Worm (Caenorhabditis elegans) whole organism, L1 larva: ENCODE data around the gene bcf-1.

Source experiments
- alr-1 ChIP-seq: fragments of 200-800 bp; sonication (Bioruptor generic); optimal IDR thresholded peaks from 2 replicates; lab custom pipeline; 2018; ENCODE audit warnings: borderline replicate concordance, mild to moderate bottlenecking, missing genetic modification characterization, missing compliant biosample characterization
- ceh-63 ChIP-seq: fragments of 200-800 bp; sonication (Bioruptor generic); optimal IDR thresholded peaks from 2 replicates; lab custom pipeline; 2018; ENCODE audit warnings: mild to moderate bottlenecking, missing genetic modification characterization, missing compliant biosample characterization
- ceh-8 ChIP-seq: fragments of 200-800 bp; sonication (Bioruptor generic); optimal IDR thresholded peaks from 2 replicates; lab custom pipeline; 2018; ENCODE audit warnings: mild to moderate bottlenecking, missing genetic modification characterization, moderate library complexity, missing compliant biosample characterization
- ceh-82 ChIP-seq, 3 experiments: fragments of 150-350 bp in 1 of 3; sonication (generic microtip) in 2 of 3; optimal IDR thresholded peaks; 2 replicates each; lab custom pipeline; 2014 to 2017; ENCODE audit warnings: missing biosample characterization in 3 of 3, missing genetic modification characterization in 3 of 3
- ces-1 ChIP-seq: fragments of 150-350 bp; optimal IDR thresholded peaks from 2 replicates; lab custom pipeline; 2014; ENCODE audit warnings: missing biosample characterization, missing genetic modification reagents, missing genetic modification characterization
- dsc-1 ChIP-seq: sonication (generic microtip); optimal IDR thresholded peaks from 2 replicates; lab custom pipeline; 2016; ENCODE audit warnings: mild to moderate bottlenecking, missing genetic modification characterization, missing compliant biosample characterization
- efl-1 ChIP-seq, 4 experiments: fragments of 150-350 bp; optimal IDR thresholded peaks in 3 of 4; peaks in 1 of 4; 1 replicate in 1 of 4; 2 replicates in 3 of 4; lab custom pipeline; 2014; ENCODE audit warnings: missing biosample characterization in 2 of 4, missing genetic modification characterization in 2 of 4, missing genetic modification reagents in 2 of 4
- elt-2 ChIP-seq: sonication (generic microtip); optimal IDR thresholded peaks from 2 replicates; lab custom pipeline; 2016; ENCODE audit warnings: missing genetic modification characterization, mild to moderate bottlenecking, inconsistent platforms, missing compliant biosample characterization, missing genetic modification reagents
- elt-3 ChIP-seq, 6 experiments: fragments of 150-350 bp in 1 of 6; sonication (generic microtip); optimal IDR thresholded peaks; 2 replicates each; lab custom pipeline; 2017 to 2018; ENCODE audit warnings: missing biosample characterization in 6 of 6, missing genetic modification characterization in 6 of 6, inconsistent platforms in 1 of 6
- ets-5 ChIP-seq: fragments of 200-800 bp; sonication (Bioruptor generic); IDR thresholded peaks from 2 replicates; pipeline ENCODE4 v1.3.6; 2022; ENCODE audit warnings: missing genetic modification characterization, missing compliant biosample characterization
- fkh-10 ChIP-seq: sonication (generic microtip); optimal IDR thresholded peaks from 2 replicates; lab custom pipeline; 2017; ENCODE audit warnings: missing biosample characterization, missing genetic modification reagents, missing genetic modification characterization
- grh-1 ChIP-seq: fragments of 200-800 bp; sonication (Bioruptor generic); IDR thresholded peaks from 2 replicates; pipeline ENCODE4 v1.3.6; 2022; ENCODE audit warnings: missing genetic modification reagents, missing genetic modification characterization, missing compliant biosample characterization
- hpl-2 ChIP-seq: fragments of 150-350 bp; optimal IDR thresholded peaks from 2 replicates; lab custom pipeline; 2014; ENCODE audit warnings: missing biosample characterization, missing genetic modification reagents, missing genetic modification characterization
- lin-13 ChIP-seq: fragments of 150-350 bp; optimal IDR thresholded peaks from 2 replicates; lab custom pipeline; 2014; ENCODE audit warnings: missing biosample characterization, missing genetic modification reagents, missing genetic modification characterization
- lin-14 ChIP-seq: fragments of 200-800 bp; sonication (Bioruptor generic); optimal IDR thresholded peaks from 2 replicates; lab custom pipeline; 2018; ENCODE audit warnings: mild to moderate bottlenecking, missing genetic modification characterization, moderate library complexity, missing compliant biosample characterization
- lin-15B ChIP-seq: fragments of 150-350 bp; sonication (generic microtip); optimal IDR thresholded peaks from 3 replicates; lab custom pipeline; 2014; ENCODE audit warnings: missing biosample characterization, missing genetic modification characterization
- lin-35 ChIP-seq, 2 experiments: fragments of 150-350 bp; optimal IDR thresholded peaks; 2 replicates each; lab custom pipeline; 2014; ENCODE audit warnings: missing biosample characterization in 2 of 2, missing genetic modification characterization in 2 of 2, missing genetic modification reagents in 2 of 2
- lir-3 ChIP-seq: sonication (generic microtip); optimal IDR thresholded peaks from 2 replicates; lab custom pipeline; 2016; ENCODE audit warnings: mild to moderate bottlenecking, missing genetic modification characterization, moderate library complexity, missing compliant biosample characterization; ENCODE audit not compliant: poor library complexity
- lsy-2 ChIP-seq, 2 experiments: fragments of 150-350 bp; optimal IDR thresholded peaks; 2 replicates each; lab custom pipeline; 2014; ENCODE audit warnings: missing biosample characterization in 2 of 2, missing genetic modification characterization in 2 of 2
- mdl-1 ChIP-seq, 2 experiments: fragments of 150-350 bp; optimal IDR thresholded peaks; 2 replicates each; lab custom pipeline; 2014 to 2017; ENCODE audit warnings: missing biosample characterization in 2 of 2, missing genetic modification characterization in 2 of 2, inconsistent platforms in 1 of 2
- nhr-12 ChIP-seq: sonication (generic microtip); optimal IDR thresholded peaks from 2 replicates; lab custom pipeline; 2017; ENCODE audit warnings: missing biosample characterization, missing genetic modification characterization
- nhr-20 ChIP-seq: sonication (generic microtip); optimal IDR thresholded peaks from 2 replicates; lab custom pipeline; 2016; ENCODE audit warnings: mild to moderate bottlenecking, missing genetic modification characterization, missing compliant biosample characterization
- nhr-28 ChIP-seq: fragments of 150-350 bp; optimal IDR thresholded peaks from 2 replicates; lab custom pipeline; 2014; ENCODE audit warnings: missing biosample characterization, missing genetic modification characterization
- nhr-84 ChIP-seq: sonication (generic microtip); optimal IDR thresholded peaks from 2 replicates; lab custom pipeline; 2017; ENCODE audit warnings: missing biosample characterization, missing genetic modification characterization
- nhr-85 ChIP-seq: sonication (generic microtip); peaks from one replicate; lab custom pipeline; 2016; ENCODE audit warnings: missing genetic modification characterization, inconsistent platforms, missing compliant biosample characterization
- pag-3 ChIP-seq: sonication (generic microtip); optimal IDR thresholded peaks from 2 replicates; lab custom pipeline; 2017; ENCODE audit warnings: missing genetic modification characterization, mild to moderate bottlenecking, missing compliant biosample characterization, antibody characterized with exemption, borderline replicate concordance; ENCODE audit not compliant: insufficient read depth
- pax-3 ChIP-seq: fragments of 200-800 bp; sonication (Bioruptor generic); optimal IDR thresholded peaks from 2 replicates; lab custom pipeline; 2018; ENCODE audit warnings: mild to moderate bottlenecking, missing genetic modification characterization, moderate library complexity, missing compliant biosample characterization
- pqm-1 ChIP-seq: sonication (generic microtip); optimal IDR thresholded peaks from 3 replicates; lab custom pipeline; 2017; ENCODE audit warnings: missing biosample characterization, missing genetic modification characterization
- rnt-1 ChIP-seq: sonication (generic microtip); optimal IDR thresholded peaks from 2 replicates; lab custom pipeline; 2016; ENCODE audit warnings: mild to moderate bottlenecking, missing genetic modification characterization, moderate library complexity, missing compliant biosample characterization
- skn-1 ChIP-seq: fragments of 150-350 bp; optimal IDR thresholded peaks from 2 replicates; lab custom pipeline; 2014; ENCODE audit warnings: missing biosample characterization, missing genetic modification characterization
- snpc-4 ChIP-seq: fragments of 150-350 bp; optimal IDR thresholded peaks from 2 replicates; lab custom pipeline; 2014; ENCODE audit warnings: missing biosample characterization, missing genetic modification characterization
- sox-4 ChIP-seq: sonication (generic microtip); optimal IDR thresholded peaks from 2 replicates; lab custom pipeline; 2016; ENCODE audit warnings: missing genetic modification characterization, missing compliant biosample characterization
- sup-37 ChIP-seq: fragments of 200-800 bp; sonication (Bioruptor generic); optimal IDR thresholded peaks from 2 replicates; lab custom pipeline; 2018; ENCODE audit warnings: mild to moderate bottlenecking, missing genetic modification characterization, missing compliant biosample characterization
- swsn-7 ChIP-seq: sonication (generic microtip); optimal IDR thresholded peaks from 2 replicates; lab custom pipeline; 2016; ENCODE audit warnings: missing genetic modification characterization, missing compliant biosample characterization
- unc-130 ChIP-seq: fragments of 150-350 bp; optimal IDR thresholded peaks from 2 replicates; lab custom pipeline; 2017; ENCODE audit warnings: missing biosample characterization, missing genetic modification characterization, inconsistent platforms
- unc-30 ChIP-seq: sonication (generic microtip); optimal IDR thresholded peaks from 2 replicates; lab custom pipeline; 2017; ENCODE audit warnings: missing biosample characterization, missing genetic modification characterization
- unc-62 ChIP-seq: fragments of 150-350 bp; optimal IDR thresholded peaks from 2 replicates; lab custom pipeline; 2014; ENCODE audit warnings: missing biosample characterization, missing genetic modification reagents, missing genetic modification characterization
- zag-1 ChIP-seq: fragments of 150-350 bp; optimal IDR thresholded peaks from 2 replicates; lab custom pipeline; 2014; ENCODE audit warnings: missing biosample characterization, missing genetic modification characterization
- ztf-11 ChIP-seq, 2 experiments: sonication (generic microtip); optimal IDR thresholded peaks; 2 replicates each; lab custom pipeline; 2016 to 2017; ENCODE audit warnings: missing genetic modification characterization in 2 of 2, missing biosample characterization in 1 of 2, missing compliant biosample characterization in 1 of 2
- ztf-4 ChIP-seq: fragments of 150-350 bp; optimal IDR thresholded peaks from 2 replicates; lab custom pipeline; 2014; ENCODE audit warnings: missing biosample characterization, missing genetic modification characterization

bcf-1 gene

ce11 chrV:6448356-6448755 lies 39.8 kb upstream of the bcf-1 start, which contains the start of gene fbxa-196:
Gene fbxa-196, plus strand, starts transcription at chrV:6448656.
- TF ChIP-seq pag-3 (tag; lab: Kevin White, UChicago) (no peak), ztf-11 (tag; optimal IDR thresholded peaks at IDR 0.05; lab: Kevin White, UChicago) (no peak), nhr-28 (tag; lab: Kevin White, UChicago) (no peak), alr-1 (tag; lab: Kevin White, UChicago) (no peak), ztf-4 (tag; lab: Kevin White, UChicago) (no peak), unc-62 (no peak), lin-13 (GFP tag; lab: Kevin White, UChicago) (no peak), nhr-84 (tag; lab: Kevin White, UChicago) (no peak), grh-1 (GFP tag; lab: Robert Waterston, UW) (no peak), elt-2 (tag; lab: Kevin White, UChicago) (no peak), lin-35 (GFP tag; optimal IDR thresholded peaks at IDR 0.05; lab: Kevin White, UChicago) (no peak), ces-1 (GFP tag; lab: Kevin White, UChicago) (no peak), unc-30 (tag; lab: Kevin White, UChicago) (no peak)

ce11 chrV:6442037-6442436 lies 33.5 kb upstream of the bcf-1 start, which contains the start of gene T05H4.3:
Gene T05H4.3, plus strand, starts transcription at chrV:6442337.
- TF ChIP-seq zag-1 (tag; lab: Kevin White, UChicago): no peak
- TF ChIP-seq lin-15B (tag; lab: Kevin White, UChicago): no peak
- no peak for TF ChIP-seq rnt-1
- TF ChIP-seq hpl-2 (GFP tag; lab: Kevin White, UChicago): no peak
- no peak for TF ChIP-seq lsy-2 (tag; optimal IDR thresholded peaks at IDR 0.05; lab: Kevin White, UChicago)
- no peak for TF ChIP-seq ztf-11 (tag; optimal IDR thresholded peaks at IDR 0.05; lab: Kevin White, UChicago)
- no peak for TF ChIP-seq lin-13 (GFP tag; lab: Kevin White, UChicago)
- TF ChIP-seq lir-3 (tag; lab: Kevin White, UChicago): no peak
- TF ChIP-seq sox-4 (tag; lab: Kevin White, UChicago): no peak
- TF ChIP-seq ceh-8 (GFP tag; lab: Kevin White, UChicago): no peak
- no peak for TF ChIP-seq dsc-1 (tag; lab: Kevin White, UChicago)
- no peak for TF ChIP-seq elt-3 (tag; optimal IDR thresholded peaks at IDR 0.05; lab: Kevin White, UChicago)
- no peak for TF ChIP-seq ces-1 (GFP tag; lab: Kevin White, UChicago)
- TF ChIP-seq pqm-1 (tag; lab: Kevin White, UChicago): no peak
- no peak for TF ChIP-seq mdl-1 (tag; optimal IDR thresholded peaks at IDR 0.05; lab: Kevin White, UChicago)
- no peak for TF ChIP-seq ceh-82 (tag; optimal IDR thresholded peaks at IDR 0.05; lab: Kevin White, UChicago)
- TF ChIP-seq nhr-20 (tag; lab: Kevin White, UChicago): no peak

ce11 chrV:6441613-6442012 lies 33.0 kb upstream of the bcf-1 start, which contains the start of gene T05H4.15:
Gene T05H4.15, minus strand, starts transcription at chrV:6441713.
- no peak for TF ChIP-seq lir-3 (tag; lab: Kevin White, UChicago)

- TF ChIP-seq ets-5 (GFP tag; lab: Robert Waterston, UW) (no peak), fkh-10 (GFP tag; lab: Kevin White, UChicago) (no peak), ceh-63 (no peak), snpc-4 (tag; lab: Kevin White, UChicago) (no peak), nhr-12 (tag; lab: Kevin White, UChicago) (no peak), ces-1 (GFP tag; lab: Kevin White, UChicago) (no peak), swsn-7 (tag; lab: Kevin White, UChicago) (no peak), nhr-84 (tag; lab: Kevin White, UChicago) (no peak), lsy-2 (tag; optimal IDR thresholded peaks at IDR 0.05; lab: Kevin White, UChicago) (no peak), lin-14 (GFP tag; lab: Kevin White, UChicago) (no peak), efl-1 (optimal IDR thresholded peaks at IDR 0.05; lab: Kevin White, UChicago) (no peak), efl-1 (GFP tag; optimal IDR thresholded peaks at IDR 0.05 in 1 of 2; lab: Kevin White, UChicago) (no peak), alr-1 (tag; lab: Kevin White, UChicago) (no peak), skn-1 (tag; lab: Kevin White, UChicago) (no peak), nhr-85 (tag; lab: Kevin White, UChicago) (no peak), sup-37 (GFP tag; lab: Kevin White, UChicago) (no peak), pax-3 (tag; lab: Kevin White, UChicago) (no peak), lir-3 (tag; lab: Kevin White, UChicago) (no peak), unc-130 (tag; lab: Kevin White, UChicago) (no peak)
Measured at ce11 chrV:6438601-6439000, 30.0 kb upstream of the bcf-1 start, which contains the start of gene T05H4.4. Gene T05H4.4, plus strand, starts transcription at chrV:6438901.
